In genomic region chrII:7090852-7091251, ce11 we compare ENCODE assay signal across 2 worm cellular contexts.
TF ChIP-seq lines count a peak whose summit lies in the region.

No protein-coding gene starts in this region.

TF ChIP-seq in whole organism, early embryonic, 17 proteins besides CTCF, POLR2A, EP300 and RAD21:
- TF ChIP-seq ets-7 (tag; optimal IDR thresholded peaks at IDR 0.05; lab: Kevin White, UChicago) (no peak), tbx-11 (GFP tag; IDR thresholded peaks at IDR 0.05; lab: Robert Waterston, UW) (no peak; the same call in 1 of the 2 replicates), pes-1 (GFP tag; IDR thresholded peaks at IDR 0.05; lab: Robert Waterston, UW) (0 out of 2 replicates have a peak, but pooled peaks have one; percentile 4), ceh-13 (GFP tag; optimal IDR thresholded peaks at IDR 0.05; lab: Kevin White, UChicago) (no peak), tra-4 (tag; optimal IDR thresholded peaks at IDR 0.05; lab: Kevin White, UChicago) (no peak), hmg-4 (GFP tag; optimal IDR thresholded peaks at IDR 0.05; lab: Kevin White, UChicago) (peak; percentile 44)
TF ChIP-seq in whole organism, early embryonic: peak in this region for 2.

TF ChIP-seq in whole organism, mixed stage, embryonic, 35 proteins besides CTCF, POLR2A, EP300 and RAD21:
- TF ChIP-seq ham-2 (GFP tag; optimal IDR thresholded peaks at IDR 0.05; lab: Kevin White, UChicago) (no peak), nhr-2 (tag; optimal IDR thresholded peaks at IDR 0.05; lab: Kevin White, UChicago) (peak; percentile 78), cnd-1 (tag; optimal IDR thresholded peaks at IDR 0.05; lab: Kevin White, UChicago) (peak; percentile 21), zip-8 (tag; optimal IDR thresholded peaks at IDR 0.05; lab: Kevin White, UChicago) (peak; percentile 93), elt-3 (tag; optimal IDR thresholded peaks at IDR 0.05; lab: Kevin White, UChicago) (no peak)
